Worm (Caenorhabditis elegans): Measurements from ENCODE around the gene F15D4.4.

- TF ChIP-seq mab-5 (tag; optimal IDR thresholded peaks at IDR 0.05): no peak
- TF ChIP-seq pha-4 (tag; optimal IDR thresholded peaks at IDR 0.05): no peak
- TF ChIP-seq elt-3 (tag; optimal IDR thresholded peaks at IDR 0.05): no peak
- no peak for TF ChIP-seq nhr-28 (tag; optimal IDR thresholded peaks at IDR 0.05)
- TF ChIP-seq ztf-11 (tag; optimal IDR thresholded peaks at IDR 0.05): no peak
- no peak for TF ChIP-seq ham-2 (GFP tag; optimal IDR thresholded peaks at IDR 0.05)
- no peak for TF ChIP-seq ceh-43 (GFP tag; optimal IDR thresholded peaks at IDR 0.05)
- no peak for TF ChIP-seq snpc-4 (tag; optimal IDR thresholded peaks at IDR 0.05)
- no peak for TF ChIP-seq unc-62 (GFP tag; optimal IDR thresholded peaks at IDR 0.05)
- no peak for TF ChIP-seq ces-1 (GFP tag; optimal IDR thresholded peaks at IDR 0.05)
- TF ChIP-seq lsy-2 (tag; optimal IDR thresholded peaks at IDR 0.05): no peak
- no peak for TF ChIP-seq hlh-1 (tag; optimal IDR thresholded peaks at IDR 0.05)
- TF ChIP-seq sptf-1 (tag; optimal IDR thresholded peaks at IDR 0.05): no peak
Measured at ce11 chrII:13219373-13219772, 23.5 kb downstream of the F15D4.4 start.
